Worm (Caenorhabditis elegans): ENCODE data around the gene C17G10.1.

Gene C17G10.1

ce11 chrII:5591558-5591957 is 4.8 kb upstream of the C17G10.1 start:
- TF ChIP-seq scrt-1 (GFP tag; IDR thresholded peaks at IDR 0.05) = no peak
- no peak for TF ChIP-seq hmg-4 (GFP tag; optimal IDR thresholded peaks at IDR 0.05)
- TF ChIP-seq ets-7 (tag; optimal IDR thresholded peaks at IDR 0.05) = no peak

- no peak for TF ChIP-seq ama-1 (optimal IDR thresholded peaks at IDR 0.05)
- TF ChIP-seq tbx-11 (GFP tag; IDR thresholded peaks at IDR 0.05) = no peak
- TF ChIP-seq pes-1 (GFP tag; IDR thresholded peaks at IDR 0.05) = no peak
- no peak for TF ChIP-seq tra-4 (tag; optimal IDR thresholded peaks at IDR 0.05)
- TF ChIP-seq ceh-13 (GFP tag; optimal IDR thresholded peaks at IDR 0.05) = no peak
- TF ChIP-seq hnd-1 (tag; optimal IDR thresholded peaks at IDR 0.05) = no peak
- TF ChIP-seq ceh-36 (tag; optimal IDR thresholded peaks at IDR 0.05) = no peak
- TF ChIP-seq sea-1 (GFP tag; conservative IDR thresholded peaks at IDR 0.05) = no peak
- TF ChIP-seq B0310.2 (tag; optimal IDR thresholded peaks at IDR 0.05) = no peak
- TF ChIP-seq hmbx-1 (tag; optimal IDR thresholded peaks at IDR 0.05) = no peak
Measured at ce11 chrII:5592857-5593256, 3.5 kb upstream of the C17G10.1 start.

DNA sequence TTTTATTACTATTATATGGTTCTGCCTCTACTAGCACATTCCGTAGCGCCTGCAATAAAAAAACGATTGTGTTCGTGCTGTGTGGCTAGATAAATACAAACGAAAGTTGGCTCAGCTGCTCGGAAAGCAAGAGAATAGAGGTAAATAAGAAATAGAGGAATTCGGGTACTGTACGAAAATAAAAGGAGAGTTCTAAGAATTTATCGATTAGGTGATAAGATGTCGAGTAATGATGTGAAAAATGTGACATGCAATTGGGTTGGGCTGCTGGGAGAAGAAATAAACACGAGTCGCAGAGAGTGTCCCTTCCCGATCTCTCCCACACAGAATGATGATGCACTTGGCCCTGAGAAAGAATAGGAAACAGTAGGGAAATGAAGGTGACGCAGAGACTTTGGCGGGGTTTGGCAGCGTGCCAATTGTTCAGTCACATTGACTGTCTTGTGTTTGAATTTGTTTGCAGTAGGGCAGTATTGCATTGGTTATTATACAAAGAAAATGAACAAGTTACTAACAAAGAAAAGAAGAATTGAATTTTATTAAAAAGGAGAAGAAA is 2.9 kb upstream of the C17G10.1 start, which contains the start of gene cdc-14:
cdc-14 (minus strand) TSS at position 51 of the 556 bp plus-strand sequence.
- TF ChIP-seq scrt-1 (GFP tag; IDR thresholded peaks at IDR 0.05) (no peak), aly-1 (tag; optimal IDR thresholded peaks at IDR 0.05) (no peak), tbx-11 (GFP tag; IDR thresholded peaks at IDR 0.05) (no peak), hmbx-1 (tag; optimal IDR thresholded peaks at IDR 0.05) (no peak), hnd-1 (tag; optimal IDR thresholded peaks at IDR 0.05) (no peak), sea-1 (GFP tag; conservative IDR thresholded peaks at IDR 0.05) (no peak), hmg-4 (GFP tag; optimal IDR thresholded peaks at IDR 0.05) (peak; percentile 63), F13C5.2 (tag; optimal IDR thresholded peaks at IDR 0.05) (peak; percentile 75), ceh-13 (GFP tag; optimal IDR thresholded peaks at IDR 0.05) (no peak), tra-4 (tag; optimal IDR thresholded peaks at IDR 0.05) (no peak), flt-1 (GFP tag; IDR thresholded peaks at IDR 0.05) (no peak)

- no peak for TF ChIP-seq hmbx-1 (tag; optimal IDR thresholded peaks at IDR 0.05)
- TF ChIP-seq scrt-1 (GFP tag; IDR thresholded peaks at IDR 0.05) = no peak
- no peak for TF ChIP-seq ceh-36 (tag; optimal IDR thresholded peaks at IDR 0.05)
- no peak for TF ChIP-seq B0310.2 (tag; optimal IDR thresholded peaks at IDR 0.05)
- peak; percentile 56 for TF ChIP-seq pes-1 (GFP tag; IDR thresholded peaks at IDR 0.05)
- TF ChIP-seq F13C5.2 (tag; optimal IDR thresholded peaks at IDR 0.05) = no peak
- TF ChIP-seq tbx-37 (GFP tag; conservative IDR thresholded peaks at IDR 0.05) = no peak
- TF ChIP-seq ets-7 (tag; optimal IDR thresholded peaks at IDR 0.05) = peak; percentile 19
- TF ChIP-seq hmg-4 (GFP tag; optimal IDR thresholded peaks at IDR 0.05) = no peak
- no peak for TF ChIP-seq sea-1 (GFP tag; conservative IDR thresholded peaks at IDR 0.05)
Measured at ce11 chrII:5594210-5594764, 2.1 kb upstream of the C17G10.1 start, which contains the start of gene ttc-4. ttc-4 (plus strand) TSS chrII:5594714.

ce11 chrII:5599326-5600044 is 3.1 kb downstream of the C17G10.1 start, which contains the start of gene C17G10.10:
C17G10.10 (minus strand) TSS chrII:5599376.
- TF ChIP-seq sea-1 (GFP tag; conservative IDR thresholded peaks at IDR 0.05) (0 out of 2 replicates have a peak, but pooled peaks have one; percentile 38), ceh-13 (GFP tag; optimal IDR thresholded peaks at IDR 0.05) (no peak), ets-7 (tag; optimal IDR thresholded peaks at IDR 0.05) (no peak), tbx-37 (GFP tag; conservative IDR thresholded peaks at IDR 0.05) (no peak), F13C5.2 (tag; optimal IDR thresholded peaks at IDR 0.05) (no peak), B0310.2 (tag; optimal IDR thresholded peaks at IDR 0.05) (no peak), hnd-1 (tag; optimal IDR thresholded peaks at IDR 0.05) (no peak), flt-1 (GFP tag; IDR thresholded peaks at IDR 0.05) (no peak)

DNA sequence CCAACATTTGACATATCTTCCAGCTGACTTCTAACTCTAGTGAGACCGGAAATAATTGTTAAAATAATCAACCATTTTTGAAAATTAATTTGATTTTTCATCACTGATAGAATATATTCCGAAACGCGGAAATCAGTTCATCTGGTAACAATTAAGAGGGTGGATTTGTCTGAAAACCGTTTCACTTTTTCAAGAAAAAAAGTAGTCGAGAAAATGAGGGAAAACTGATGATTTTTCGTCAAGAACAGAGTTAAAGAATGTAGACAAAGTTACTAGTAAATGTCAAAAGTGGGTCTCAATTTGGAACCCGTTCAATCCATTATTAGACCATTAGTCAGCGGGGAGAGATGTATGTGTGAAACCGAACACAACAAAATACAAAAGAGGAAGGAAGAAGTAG is 6.8 kb downstream of the C17G10.1 start, which contains the start of gene C17G10.6:
C17G10.6 (minus strand) TSS at position 101 of the 400 bp plus-strand sequence.
- no peak for TF ChIP-seq ceh-13 (GFP tag; optimal IDR thresholded peaks at IDR 0.05)
- no peak for TF ChIP-seq scrt-1 (GFP tag; IDR thresholded peaks at IDR 0.05)

DNA sequence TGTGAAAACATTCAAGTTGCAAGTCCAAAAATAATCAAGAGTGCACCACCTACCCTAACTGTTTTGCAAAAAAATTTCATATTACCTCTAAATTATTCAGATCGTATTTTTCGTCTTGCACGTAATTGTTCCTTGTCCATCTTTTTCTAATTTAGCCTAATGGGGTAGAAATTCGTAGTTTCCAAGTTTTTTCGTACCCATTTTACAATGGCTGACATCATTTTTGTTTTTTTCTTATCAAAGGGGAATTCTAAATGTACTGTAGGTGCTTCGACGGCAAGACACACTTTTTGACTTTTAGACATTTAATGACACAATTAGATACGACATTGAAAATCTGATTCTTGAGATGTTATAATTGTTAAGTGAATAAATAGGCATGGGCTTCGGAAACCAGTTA is 8.1 kb downstream of the C17G10.1 start:
- TF ChIP-seq aly-1 (tag; optimal IDR thresholded peaks at IDR 0.05) (no peak), tra-4 (tag; optimal IDR thresholded peaks at IDR 0.05) (no peak), tbx-37 (GFP tag; conservative IDR thresholded peaks at IDR 0.05) (no peak), tbx-11 (GFP tag; IDR thresholded peaks at IDR 0.05) (no peak), hmbx-1 (tag; optimal IDR thresholded peaks at IDR 0.05) (no peak), ceh-36 (tag; optimal IDR thresholded peaks at IDR 0.05) (no peak), F13C5.2 (tag; optimal IDR thresholded peaks at IDR 0.05) (no peak), ama-1 (optimal IDR thresholded peaks at IDR 0.05) (no peak)

- TF ChIP-seq pes-1 (GFP tag; IDR thresholded peaks at IDR 0.05) = no peak
- TF ChIP-seq ceh-13 (GFP tag; optimal IDR thresholded peaks at IDR 0.05) = no peak
- TF ChIP-seq ets-7 (tag; optimal IDR thresholded peaks at IDR 0.05) = no peak
Measured at ce11 chrII:5605538-5605945, 9.2 kb downstream of the C17G10.1 start.

All from whole organism, early embryonic.